Worm (Caenorhabditis elegans): ENCODE results near the gene gfat-2.

The gfat-2 gene

DNA sequence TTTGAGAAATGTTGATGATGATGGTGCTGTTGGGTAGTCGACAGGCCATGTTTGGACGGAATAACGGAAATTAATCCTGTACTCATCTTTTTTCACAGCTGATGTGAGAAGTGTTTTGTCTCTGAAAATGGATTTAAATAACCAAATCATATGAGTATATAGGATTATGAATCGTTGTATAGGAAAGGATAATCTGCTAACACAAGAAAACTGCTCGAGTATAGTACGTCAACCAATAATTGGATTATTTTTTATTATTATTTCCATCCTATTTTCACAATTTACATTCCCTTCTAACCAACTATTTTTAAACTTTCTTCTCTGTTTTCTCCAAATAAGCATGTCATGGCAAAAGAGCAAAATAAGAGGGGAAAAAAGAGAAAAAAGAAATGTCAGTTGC lies 25.7 kb downstream of the gfat-2 start:
- no peak for TF ChIP-seq zag-1 (tag; optimal IDR thresholded peaks at IDR 0.05)
- no peak for TF ChIP-seq hpl-2 (GFP tag; optimal IDR thresholded peaks at IDR 0.05)
- TF ChIP-seq egl-13 (tag; optimal IDR thresholded peaks at IDR 0.05), result peak; percentile 10
- TF ChIP-seq skn-1 (tag; optimal IDR thresholded peaks at IDR 0.05), result no peak
- TF ChIP-seq C34B4.2 (tag; optimal IDR thresholded peaks at IDR 0.05), result no peak
- TF ChIP-seq pag-3 (tag; optimal IDR thresholded peaks at IDR 0.05; ENCODE audit: borderline replicate concordance, insufficient read depth), result no peak
- TF ChIP-seq dsc-1 (tag; optimal IDR thresholded peaks at IDR 0.05), result peak; percentile 92
- no peak for TF ChIP-seq pqm-1 (tag; optimal IDR thresholded peaks at IDR 0.05)
- TF ChIP-seq nhr-85 (tag), result peak; percentile 45
- no peak for TF ChIP-seq ztf-11 (tag; optimal IDR thresholded peaks at IDR 0.05)
- TF ChIP-seq nhr-71 (tag; optimal IDR thresholded peaks at IDR 0.05), result peak; percentile 4
- no peak for TF ChIP-seq nhr-237 (tag; optimal IDR thresholded peaks at IDR 0.05)
- TF ChIP-seq lsy-2 (tag; optimal IDR thresholded peaks at IDR 0.05), result no peak

DNA sequence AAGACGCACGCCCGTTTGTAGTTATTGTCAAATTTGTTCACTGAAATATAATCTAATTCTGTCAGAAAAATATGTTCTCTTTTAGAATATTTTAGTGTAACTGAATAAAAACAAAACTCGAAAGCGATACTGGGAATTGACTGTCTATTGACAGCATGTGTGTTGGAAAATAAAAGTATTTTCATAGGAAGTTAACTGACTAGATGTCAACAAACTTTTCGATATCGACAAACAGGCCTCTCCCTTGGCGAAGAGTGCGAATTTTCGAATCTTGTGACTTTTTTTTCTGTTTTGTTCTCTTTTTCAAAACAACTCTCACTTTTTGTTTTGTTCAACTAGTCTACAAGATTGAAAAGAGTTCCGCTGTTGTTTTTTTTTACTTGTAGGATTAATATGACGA lies 28.2 kb downstream of the gfat-2 start:
- peak; percentile 60 for TF ChIP-seq blmp-1 (tag; optimal IDR thresholded peaks at IDR 0.05)
- no peak for TF ChIP-seq C16A3.4 (tag; optimal IDR thresholded peaks at IDR 0.05)

DNA sequence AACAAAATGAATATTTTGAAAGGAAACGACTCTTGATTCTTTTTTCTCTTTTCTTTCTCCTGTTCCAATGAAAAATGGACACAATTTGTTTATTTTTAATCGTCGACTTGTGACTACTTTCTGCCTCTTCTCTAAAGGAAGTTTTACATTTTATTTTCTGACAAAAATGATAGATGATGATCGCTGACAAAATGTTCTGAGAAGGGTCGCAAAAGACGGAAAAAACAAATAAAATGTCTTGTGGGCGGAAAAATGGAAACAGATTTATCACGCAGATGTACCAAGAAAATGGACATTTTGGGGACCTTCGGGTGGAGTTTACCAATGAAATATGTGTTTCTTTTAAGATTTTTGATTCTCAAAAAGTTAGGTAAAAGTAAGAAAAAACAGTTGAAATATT lies 42.9 kb downstream of the gfat-2 start:
- no peak for TF ChIP-seq unc-98 (GFP tag; IDR thresholded peaks at IDR 0.05)
- no peak for TF ChIP-seq swsn-7 (tag; optimal IDR thresholded peaks at IDR 0.05)
- no peak for TF ChIP-seq unc-86 (tag; optimal IDR thresholded peaks at IDR 0.05)
- TF ChIP-seq mdl-1 (tag; optimal IDR thresholded peaks at IDR 0.05), result no peak
- no peak for TF ChIP-seq sptf-1 (tag; optimal IDR thresholded peaks at IDR 0.05)
- TF ChIP-seq egl-27 (tag; optimal IDR thresholded peaks at IDR 0.05), result no peak
- no peak for TF ChIP-seq dsc-1 (tag; optimal IDR thresholded peaks at IDR 0.05)

DNA sequence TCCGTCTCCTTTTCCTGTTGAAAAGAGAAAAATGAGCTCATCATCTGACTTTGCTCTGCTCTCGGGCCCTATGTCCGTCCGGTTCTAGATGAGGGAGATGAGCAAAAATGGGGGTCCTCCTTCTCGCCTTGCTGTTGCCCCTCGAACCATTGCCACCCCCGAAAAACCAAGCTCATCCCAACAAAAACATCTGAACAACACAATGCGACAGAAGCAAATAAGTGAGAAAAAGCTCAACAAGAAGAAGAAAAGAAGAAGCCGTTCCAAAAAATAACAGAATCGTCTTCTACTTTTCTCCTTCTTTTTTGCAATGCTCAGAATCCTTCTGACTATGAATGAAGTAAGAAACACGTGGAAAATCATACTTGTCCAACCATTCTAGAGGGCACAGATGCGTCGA lies 45.8 kb downstream of the gfat-2 start:
- TF ChIP-seq ceh-82 (tag; optimal IDR thresholded peaks at IDR 0.05) (peak in 1 of 3 experiments; percentile 14), lin-14 (GFP tag; optimal IDR thresholded peaks at IDR 0.05) (peak; percentile 45), F16B12.6 (tag; optimal IDR thresholded peaks at IDR 0.05) (no peak), egl-13 (tag; optimal IDR thresholded peaks at IDR 0.05) (no peak)

DNA sequence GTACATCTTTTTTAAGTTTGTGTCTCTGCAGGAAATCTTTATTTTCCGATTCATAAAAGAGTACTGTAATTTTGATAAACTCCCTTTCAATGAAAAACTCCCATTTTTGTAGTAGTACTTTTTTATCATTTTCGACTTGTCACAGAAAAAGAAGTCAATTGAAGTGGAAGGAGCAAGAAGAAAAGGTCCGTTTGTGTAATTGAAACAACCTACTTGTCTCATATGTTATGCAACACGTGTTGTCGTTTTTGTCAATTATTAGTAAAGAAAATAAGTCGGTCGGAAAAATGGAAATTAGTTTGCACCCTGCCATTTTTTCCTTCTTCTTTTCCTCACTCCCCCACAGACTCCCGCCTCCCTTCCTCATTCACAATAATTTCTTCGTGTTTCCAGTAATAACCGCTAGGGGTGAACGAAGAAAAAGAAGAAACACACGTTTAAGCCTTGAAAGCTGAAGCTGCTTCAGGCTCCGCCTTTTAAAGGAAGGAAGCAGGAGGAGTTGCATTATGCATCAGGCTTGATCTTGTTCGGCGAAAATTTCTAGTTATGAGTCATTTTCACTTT lies 48.8 kb downstream of the gfat-2 start:
- no peak for TF ChIP-seq isw-1 (GFP tag; IDR thresholded peaks at IDR 0.05)
- TF ChIP-seq snu-23 (GFP tag; optimal IDR thresholded peaks at IDR 0.05), result no peak
- peak; percentile 17 for TF ChIP-seq nhr-71 (tag; optimal IDR thresholded peaks at IDR 0.05)
- TF ChIP-seq unc-98 (GFP tag; IDR thresholded peaks at IDR 0.05), result no peak
- TF ChIP-seq C16A3.4 (tag; optimal IDR thresholded peaks at IDR 0.05), result no peak
- TF ChIP-seq nhr-77 (tag; optimal IDR thresholded peaks at IDR 0.05), result no peak
- TF ChIP-seq pqm-1 (tag; optimal IDR thresholded peaks at IDR 0.05), result no peak
- peak; percentile 76 for TF ChIP-seq lin-14 (GFP tag; optimal IDR thresholded peaks at IDR 0.05)
- no peak for TF ChIP-seq nhr-11 (tag; optimal IDR thresholded peaks at IDR 0.05)
- TF ChIP-seq hpl-2 (GFP tag; optimal IDR thresholded peaks at IDR 0.05), result no peak
- TF ChIP-seq sptf-1 (tag; optimal IDR thresholded peaks at IDR 0.05), result no peak
- TF ChIP-seq nhr-90 (tag; optimal IDR thresholded peaks at IDR 0.05; ENCODE audit: poor library complexity), result no peak
- no peak for TF ChIP-seq jun-1 (tag; optimal IDR thresholded peaks at IDR 0.05)
- TF ChIP-seq mdl-1 (tag; optimal IDR thresholded peaks at IDR 0.05), result no peak
- TF ChIP-seq xbp-1 (tag; optimal IDR thresholded peaks at IDR 0.05), result no peak
- TF ChIP-seq nhr-76 (tag; optimal IDR thresholded peaks at IDR 0.05), result no peak
- TF ChIP-seq nhr-47 (tag; optimal IDR thresholded peaks at IDR 0.05), result peak; percentile 26
- TF ChIP-seq fos-1 (tag; optimal IDR thresholded peaks at IDR 0.05), result no peak
- TF ChIP-seq unc-86 (tag; optimal IDR thresholded peaks at IDR 0.05), result peak; percentile 8
- TF ChIP-seq fkh-8 (tag; optimal IDR thresholded peaks at IDR 0.05), result peak; percentile 57
- TF ChIP-seq lin-13 (GFP tag; optimal IDR thresholded peaks at IDR 0.05), result no peak
- TF ChIP-seq lir-3 (tag; optimal IDR thresholded peaks at IDR 0.05; ENCODE audit: poor library complexity), result no peak
- no peak for TF ChIP-seq ama-1 (optimal IDR thresholded peaks at IDR 0.05)
